Worm (Caenorhabditis elegans): Measurements from ENCODE around the gene R09B5.11.

Gene R09B5.11

ce11 chrV:1433419-1433765, 5.6 kb upstream of the R09B5.11 start:
- TF ChIP-seq him-1 (tag; optimal IDR thresholded peaks at IDR 0.05) = no peak
- TF ChIP-seq W03F9.2 (tag; optimal IDR thresholded peaks at IDR 0.05) = no peak
- no peak for TF ChIP-seq dao-5 (tag; optimal IDR thresholded peaks at IDR 0.05)

- no peak for TF ChIP-seq him-1 (tag; optimal IDR thresholded peaks at IDR 0.05)
- no peak for TF ChIP-seq W03F9.2 (tag; optimal IDR thresholded peaks at IDR 0.05)
- no peak for TF ChIP-seq dao-5 (tag; optimal IDR thresholded peaks at IDR 0.05)
Observed at ce11 chrV:1434398-1434797, 4.6 kb upstream of the R09B5.11 start.

DNA sequence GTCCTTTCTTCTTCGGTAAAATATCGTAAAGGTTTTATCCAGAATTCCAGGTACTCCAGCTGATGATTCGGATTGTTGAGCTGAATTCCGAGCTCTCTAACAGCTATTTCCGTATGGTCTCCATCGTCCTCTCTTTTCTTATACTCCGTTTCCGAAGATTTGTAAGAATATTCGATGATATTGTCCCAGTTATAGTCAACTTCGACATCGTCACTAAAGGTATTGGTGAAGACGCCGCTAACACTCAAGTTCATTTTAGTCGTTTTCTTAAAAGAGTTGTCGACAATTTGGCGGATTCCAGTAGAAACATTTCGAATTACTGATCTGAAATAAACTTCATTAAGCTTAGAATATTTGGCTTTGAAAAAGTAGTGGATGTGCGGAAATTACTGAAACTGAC, 3.9 kb upstream of the R09B5.11 start:
- TF ChIP-seq him-1 (tag; optimal IDR thresholded peaks at IDR 0.05) (no peak), dao-5 (tag; optimal IDR thresholded peaks at IDR 0.05) (no peak), W03F9.2 (tag; optimal IDR thresholded peaks at IDR 0.05) (no peak)

ce11 chrV:1438205-1438604, 800 bp upstream of the R09B5.11 start:
- TF ChIP-seq dao-5 (tag; optimal IDR thresholded peaks at IDR 0.05) = no peak
- TF ChIP-seq W03F9.2 (tag; optimal IDR thresholded peaks at IDR 0.05) = no peak
- TF ChIP-seq him-1 (tag; optimal IDR thresholded peaks at IDR 0.05) = no peak

- TF ChIP-seq dao-5 (tag; optimal IDR thresholded peaks at IDR 0.05) (no peak), him-1 (tag; optimal IDR thresholded peaks at IDR 0.05) (no peak), W03F9.2 (tag; optimal IDR thresholded peaks at IDR 0.05) (no peak)
Observed at ce11 chrV:1442042-1442441, 3.0 kb downstream of the R09B5.11 start, which contains the start of gene cnc-11. cnc-11 (plus strand) TSS chrV:1442342.

DNA sequence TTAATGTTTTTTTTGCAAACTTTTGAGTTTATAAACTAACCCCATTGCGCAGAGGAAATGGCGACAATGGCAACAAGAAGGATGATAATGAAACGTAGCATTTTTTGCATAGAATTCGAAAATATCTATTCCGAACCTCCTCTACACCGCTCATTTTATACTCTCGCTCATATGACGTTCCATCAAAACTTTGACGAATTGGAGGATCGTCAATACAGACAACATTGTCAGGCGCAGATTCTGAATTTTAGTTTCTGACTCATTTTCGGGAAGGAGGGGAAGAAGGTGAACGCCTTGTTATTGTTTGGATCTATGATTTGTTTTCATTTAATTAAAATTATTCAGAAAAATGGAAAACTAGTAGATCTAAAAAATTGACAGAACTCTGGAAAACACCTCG, 5.2 kb downstream of the R09B5.11 start, which contains the start of gene cnc-1:
cnc-1 (minus strand) TSS at position 101 of the 400 bp plus-strand sequence.
- TF ChIP-seq dao-5 (tag; optimal IDR thresholded peaks at IDR 0.05) (no peak), him-1 (tag; optimal IDR thresholded peaks at IDR 0.05) (no peak), W03F9.2 (tag; optimal IDR thresholded peaks at IDR 0.05) (no peak)

DNA sequence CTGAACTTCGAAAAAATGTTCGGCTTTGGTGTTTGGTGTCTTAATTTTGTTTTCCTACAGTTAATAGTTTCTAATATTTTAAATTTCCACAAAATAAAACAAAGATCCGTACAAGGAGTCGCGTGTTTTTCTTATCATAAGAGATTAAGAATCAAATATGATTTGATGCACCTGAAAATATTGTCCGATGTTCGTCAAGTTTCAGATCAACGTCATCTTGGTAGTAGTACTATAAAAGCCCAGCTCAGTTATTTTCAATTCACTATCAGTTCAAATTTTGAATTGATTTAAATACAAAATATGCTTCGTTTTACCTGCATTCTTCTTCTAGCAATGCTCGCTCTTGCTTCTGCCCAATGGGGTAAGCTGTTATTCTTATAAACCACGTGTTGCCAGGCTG, 6.1 kb downstream of the R09B5.11 start, which contains the start of gene cnc-5:
cnc-5 (plus strand) TSS at position 301 of the 400 bp plus-strand sequence.
- TF ChIP-seq dao-5 (tag; optimal IDR thresholded peaks at IDR 0.05) (no peak), him-1 (tag; optimal IDR thresholded peaks at IDR 0.05) (no peak), W03F9.2 (tag; optimal IDR thresholded peaks at IDR 0.05) (no peak)

DNA sequence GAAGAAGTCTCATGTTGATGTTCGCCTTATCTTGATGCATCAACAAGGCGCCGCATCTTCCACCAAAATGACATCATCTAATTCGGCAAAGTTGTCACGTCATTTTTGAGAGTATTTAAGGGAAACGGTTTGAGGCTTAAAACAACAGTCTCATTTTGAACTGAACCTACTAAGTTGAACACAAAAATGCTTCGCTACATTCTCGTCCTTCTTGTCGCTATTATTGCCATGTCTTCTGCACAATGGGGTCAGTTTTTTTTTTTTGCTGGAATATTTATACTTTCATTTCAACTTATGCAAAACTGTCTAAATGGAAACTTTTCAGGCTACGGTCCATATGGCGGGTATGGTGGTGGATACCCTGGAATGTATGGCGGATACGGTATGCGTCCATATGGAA, 8.1 kb downstream of the R09B5.11 start, which contains the start of gene cnc-4:
cnc-4 (plus strand) TSS at position 117 of the 400 bp plus-strand sequence.
- TF ChIP-seq dao-5 (tag; optimal IDR thresholded peaks at IDR 0.05) = no peak
- no peak for TF ChIP-seq W03F9.2 (tag; optimal IDR thresholded peaks at IDR 0.05)
- TF ChIP-seq him-1 (tag; optimal IDR thresholded peaks at IDR 0.05) = no peak

ce11 chrV:1447724-1448123, 8.7 kb downstream of the R09B5.11 start, which contains the start of gene cnc-3:
cnc-3 (plus strand) TSS chrV:1448004.
- TF ChIP-seq him-1 (tag; optimal IDR thresholded peaks at IDR 0.05) (no peak), W03F9.2 (tag; optimal IDR thresholded peaks at IDR 0.05) (no peak), dao-5 (tag; optimal IDR thresholded peaks at IDR 0.05) (no peak)

DNA sequence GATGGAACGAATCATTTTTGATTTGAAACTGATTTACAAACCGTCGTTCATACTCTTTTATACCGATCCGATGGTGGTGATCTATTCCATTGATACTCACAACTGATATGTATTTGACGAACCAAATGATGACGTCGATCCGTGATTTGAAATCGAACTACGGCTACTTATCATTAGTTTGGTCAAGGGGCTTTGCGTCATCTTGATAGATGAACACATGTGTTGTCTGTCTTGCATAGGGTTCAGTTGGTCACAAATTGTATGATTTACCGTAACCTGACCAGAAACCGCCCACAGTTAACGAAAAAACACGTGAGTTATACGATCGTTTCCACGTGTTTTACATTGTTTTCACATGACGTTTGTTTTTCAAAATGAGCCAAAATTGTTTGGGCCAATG, 11.2 kb downstream of the R09B5.11 start, which contains the start of gene cnc-2:
cnc-2 (minus strand) TSS at position 24 of the 400 bp plus-strand sequence.
- no peak for TF ChIP-seq dao-5 (tag; optimal IDR thresholded peaks at IDR 0.05)
- TF ChIP-seq him-1 (tag; optimal IDR thresholded peaks at IDR 0.05) = no peak
- TF ChIP-seq W03F9.2 (tag; optimal IDR thresholded peaks at IDR 0.05) = no peak

DNA sequence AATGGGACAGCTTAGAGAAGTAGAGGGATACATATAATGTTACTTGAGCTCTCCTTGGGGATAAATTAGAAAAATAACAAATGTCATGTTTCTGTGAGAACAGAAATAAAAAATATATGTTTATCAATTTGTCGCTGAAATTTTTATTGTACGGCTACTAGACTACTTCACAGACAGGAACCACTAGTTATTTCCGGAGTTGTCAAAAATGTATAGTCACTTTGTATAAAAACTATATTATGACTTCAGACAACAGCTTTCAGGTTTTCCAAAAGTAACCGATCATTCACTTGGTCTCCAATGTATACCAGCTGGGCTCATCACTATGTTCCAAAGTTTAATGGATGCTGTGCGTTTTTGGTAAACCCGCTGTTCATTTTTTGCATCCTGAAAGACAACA, 12.3 kb downstream of the R09B5.11 start, which contains the start of gene srj-23:
srj-23 (plus strand) TSS at position 301 of the 400 bp plus-strand sequence.
- TF ChIP-seq him-1 (tag; optimal IDR thresholded peaks at IDR 0.05) = no peak
- no peak for TF ChIP-seq dao-5 (tag; optimal IDR thresholded peaks at IDR 0.05)
- TF ChIP-seq W03F9.2 (tag; optimal IDR thresholded peaks at IDR 0.05) = no peak

DNA sequence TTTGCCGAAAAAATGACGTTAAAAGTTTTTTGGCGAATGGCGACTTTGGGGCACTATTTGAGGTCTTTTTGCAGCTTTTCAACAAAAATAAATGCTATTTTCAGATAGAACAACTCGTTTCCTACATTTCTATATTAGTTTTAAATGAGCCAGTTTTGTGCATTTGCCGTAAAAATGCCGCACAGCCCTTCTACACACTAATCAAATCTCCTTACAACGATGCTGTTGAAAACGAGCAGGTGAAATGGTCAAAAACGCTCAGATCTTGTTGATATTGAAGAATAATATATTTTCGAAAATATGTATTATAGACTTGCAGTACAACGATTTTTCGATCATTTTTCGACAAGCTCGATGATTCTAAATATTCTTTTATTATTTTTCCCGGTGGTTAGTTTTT, 15.8 kb downstream of the R09B5.11 start, which contains the start of gene chil-14:
chil-14 (plus strand) TSS at position 301 of the 400 bp plus-strand sequence.
- TF ChIP-seq W03F9.2 (tag; optimal IDR thresholded peaks at IDR 0.05) (no peak), him-1 (tag; optimal IDR thresholded peaks at IDR 0.05) (no peak), dao-5 (tag; optimal IDR thresholded peaks at IDR 0.05) (no peak)

- TF ChIP-seq him-1 (tag; optimal IDR thresholded peaks at IDR 0.05) (no peak), W03F9.2 (tag; optimal IDR thresholded peaks at IDR 0.05) (no peak), dao-5 (tag; optimal IDR thresholded peaks at IDR 0.05) (no peak)
Observed at ce11 chrV:1455280-1455679, 16.3 kb downstream of the R09B5.11 start.

DNA sequence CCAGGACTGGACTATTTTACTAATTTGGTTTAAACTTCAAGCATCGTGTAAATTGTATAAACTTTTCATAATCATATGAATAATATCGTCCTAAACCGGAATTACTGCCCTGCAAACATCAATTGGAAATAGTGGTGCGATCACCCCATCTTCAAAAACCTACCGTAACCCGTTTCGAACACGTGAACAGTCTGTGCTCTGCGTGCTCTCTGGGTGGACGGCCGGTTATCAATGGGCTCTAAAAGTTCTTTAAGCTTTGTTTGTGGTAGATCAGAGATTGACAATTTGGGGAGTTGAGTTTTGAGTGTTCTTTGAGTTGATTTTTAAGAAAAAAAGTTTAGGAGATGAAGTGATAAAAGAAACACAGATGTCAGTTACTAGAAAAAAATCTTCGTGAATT, 17.6 kb downstream of the R09B5.11 start:
- TF ChIP-seq dao-5 (tag; optimal IDR thresholded peaks at IDR 0.05) (no peak), him-1 (tag; optimal IDR thresholded peaks at IDR 0.05) (no peak), W03F9.2 (tag; optimal IDR thresholded peaks at IDR 0.05) (no peak)

ce11 chrV:1459374-1459926, 20.4 kb downstream of the R09B5.11 start:
- TF ChIP-seq W03F9.2 (tag; optimal IDR thresholded peaks at IDR 0.05) (no peak), him-1 (tag; optimal IDR thresholded peaks at IDR 0.05) (no peak), dao-5 (tag; optimal IDR thresholded peaks at IDR 0.05) (no peak)
